Worm (Caenorhabditis elegans): ENCODE measurements around the gene clec-182.

DNA sequence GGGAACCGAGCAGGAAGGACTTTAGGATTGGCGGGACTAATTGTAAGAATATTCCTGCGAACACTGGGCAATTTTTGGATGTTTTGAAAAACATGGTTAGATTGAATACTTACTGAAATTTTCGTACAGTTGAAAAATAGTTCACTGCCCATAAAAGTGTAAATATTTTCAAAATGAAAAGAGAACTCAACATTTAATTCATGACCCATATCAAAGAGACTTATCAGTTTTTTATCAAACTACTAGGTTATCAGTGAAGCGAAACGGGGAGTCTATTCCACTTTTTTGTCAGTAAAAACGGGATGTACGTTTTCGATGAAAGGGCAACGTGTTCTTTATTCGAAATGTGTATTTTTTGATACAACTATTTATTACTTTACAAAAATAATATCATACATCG lies 47.8 kb upstream of the clec-182 start:
- TF ChIP-seq flt-1 (GFP tag; IDR thresholded peaks at IDR 0.05): no peak
- TF ChIP-seq med-1 (GFP tag; optimal IDR thresholded peaks at IDR 0.05; ENCODE audit: insufficient read depth): no peak
- TF ChIP-seq ref-1 (GFP tag; conservative IDR thresholded peaks at IDR 0.05): no peak
- no peak for TF ChIP-seq ztf-23 (GFP tag; IDR thresholded peaks at IDR 0.05)
- no peak for TF ChIP-seq T22C8.4 (GFP tag; IDR thresholded peaks at IDR 0.05)
